Worm (Caenorhabditis elegans) whole organism, young adult: ENCODE results near the gene orc-4.
A peak's percentile ranks its signal among the peaks of the same experiment; 100 is the strongest.

Experiments used
- B0336.3 ChIP-seq: fragments of 200-800 bp; sonication (Bioruptor generic); IDR thresholded peaks from 2 replicates; pipeline ENCODE4 v1.3.6; 2022; ENCODE audit warnings: missing genetic modification characterization, missing compliant biosample characterization
- C06A6.2 ChIP-seq: fragments of 200-800 bp; sonication (Bioruptor generic); conservative IDR thresholded peaks from 2 replicates; pipeline ENCODE4 v1.3.6; 2022; ENCODE audit warnings: missing genetic modification characterization, missing compliant biosample characterization
- F22D6.2 ChIP-seq: sonication (generic microtip); optimal IDR thresholded peaks from 2 replicates; lab custom pipeline; 2016; ENCODE audit warnings: mild to moderate bottlenecking, missing genetic modification characterization, missing compliant biosample characterization
- F33H1.4 ChIP-seq: fragments of 200-800 bp; sonication (Bioruptor generic); IDR thresholded peaks from 2 replicates; pipeline ENCODE4 v1.3.6; 2022; ENCODE audit warnings: missing genetic modification reagents, missing genetic modification characterization, missing compliant biosample characterization
- F57A8.1 ChIP-seq: fragments of 200-800 bp; sonication (Bioruptor generic); optimal IDR thresholded peaks from 2 replicates; lab custom pipeline; 2018; ENCODE audit warnings: mild to moderate bottlenecking, missing genetic modification characterization, moderate library complexity, missing compliant biosample characterization
- K12H6.12 ChIP-seq: fragments of 200-800 bp; sonication (Bioruptor generic); optimal IDR thresholded peaks from 2 replicates; lab custom pipeline; 2018; ENCODE audit warnings: mild to moderate bottlenecking, missing genetic modification characterization, missing compliant biosample characterization
- Y53F4B.3 ChIP-seq: fragments of 200-800 bp; sonication (Bioruptor generic); IDR thresholded peaks from 2 replicates; pipeline ENCODE4 v1.3.6; 2022; ENCODE audit warnings: missing genetic modification reagents, missing genetic modification characterization, missing compliant biosample characterization
- Y79H2A.3 ChIP-seq: fragments of 200-800 bp; sonication (Bioruptor generic); conservative IDR thresholded peaks from 2 replicates; pipeline ENCODE4 v1.3.6; 2022; ENCODE audit warnings: missing genetic modification reagents, missing genetic modification characterization, missing compliant biosample characterization
- ZK185.1 ChIP-seq: sonication (generic microtip); optimal IDR thresholded peaks from 2 replicates; lab custom pipeline; 2016; ENCODE audit warnings: mild to moderate bottlenecking, missing genetic modification characterization, missing compliant biosample characterization; ENCODE audit not compliant: poor library complexity, severe bottlenecking
- attf-3 ChIP-seq: fragments of 200-800 bp; sonication (Bioruptor generic); conservative IDR thresholded peaks from 2 replicates; pipeline ENCODE4 v1.3.6; 2022; ENCODE audit warnings: missing genetic modification reagents, missing genetic modification characterization, missing compliant biosample characterization
- attf-5 ChIP-seq: fragments of 200-800 bp; sonication (Bioruptor generic); optimal IDR thresholded peaks from 2 replicates; lab custom pipeline; 2018; ENCODE audit warnings: mild to moderate bottlenecking, missing genetic modification characterization, missing compliant biosample characterization
- bed-2 ChIP-seq: fragments of 200-800 bp; sonication (Bioruptor generic); IDR thresholded peaks from 2 replicates; pipeline ENCODE4 v1.3.6; 2022; ENCODE audit warnings: missing genetic modification reagents, missing genetic modification characterization, missing compliant biosample characterization
- cebp-2 ChIP-seq: fragments of 200-800 bp; sonication (Bioruptor generic); IDR thresholded peaks from 2 replicates; pipeline ENCODE4 v1.3.6; 2022; ENCODE audit warnings: missing genetic modification characterization, missing compliant biosample characterization
- ceh-27 ChIP-seq: fragments of 200-800 bp; sonication (Bioruptor generic); optimal IDR thresholded peaks from 2 replicates; lab custom pipeline; 2018; ENCODE audit warnings: mild to moderate bottlenecking, missing genetic modification characterization, moderate library complexity, missing compliant biosample characterization
- dpff-1 ChIP-seq: sonication (generic microtip); optimal IDR thresholded peaks from 2 replicates; lab custom pipeline; 2017; ENCODE audit warnings: mild to moderate bottlenecking, missing genetic modification characterization, missing compliant biosample characterization
- egl-18 ChIP-seq: fragments of 200-800 bp; sonication (Bioruptor generic); IDR thresholded peaks from 2 replicates; pipeline ENCODE4 v1.3.6; 2022; ENCODE audit warnings: missing genetic modification reagents, missing genetic modification characterization, missing compliant biosample characterization
- egl-44 ChIP-seq: fragments of 200-800 bp; sonication (Bioruptor generic); IDR thresholded peaks from 2 replicates; pipeline ENCODE4 v1.3.6; 2022; ENCODE audit warnings: missing genetic modification reagents, missing genetic modification characterization, missing compliant biosample characterization
- ets-4 ChIP-seq: fragments of 200-800 bp; sonication (Bioruptor generic); optimal IDR thresholded peaks from 2 replicates; lab custom pipeline; 2018; ENCODE audit warnings: mild to moderate bottlenecking, missing genetic modification characterization, missing compliant biosample characterization
- hmg-1.2 ChIP-seq: fragments of 200-800 bp; sonication (Bioruptor generic); IDR thresholded peaks from 2 replicates; pipeline ENCODE4 v1.3.6; 2022; ENCODE audit warnings: missing genetic modification reagents, missing genetic modification characterization, missing compliant biosample characterization
- hmg-20 ChIP-seq: fragments of 200-800 bp; sonication (Bioruptor generic); IDR thresholded peaks from 2 replicates; pipeline ENCODE4 v1.3.6; 2022; ENCODE audit warnings: missing genetic modification reagents, missing genetic modification characterization, missing compliant biosample characterization
- hsf-1 ChIP-seq: fragments of 200-800 bp; sonication (Bioruptor generic); IDR thresholded peaks from 2 replicates; pipeline ENCODE4 v1.3.6; 2022; ENCODE audit warnings: missing genetic modification reagents, missing genetic modification characterization, missing compliant biosample characterization
- let-607 ChIP-seq, 2 experiments: fragments of 200-800 bp in 1 of 2; sonication (Bioruptor generic) in 1 of 2; sonication (generic microtip) in 1 of 2; optimal IDR thresholded peaks; 2 replicates each; lab custom pipeline; 2016 to 2018; ENCODE audit warnings: mild to moderate bottlenecking in 2 of 2, missing compliant biosample characterization in 2 of 2, missing genetic modification characterization in 2 of 2, moderate library complexity in 2 of 2, missing genotype in 1 of 2
- lin-35 ChIP-seq, 3 experiments: fragments of 150-350 bp in 2 of 3; sonication (generic microtip) in 1 of 3; optimal IDR thresholded peaks; 2 replicates each; lab custom pipeline; 2014 to 2018; ENCODE audit warnings: missing biosample characterization in 3 of 3, missing genetic modification characterization in 3 of 3, missing genetic modification reagents in 3 of 3
- lin-40 ChIP-seq: sonication (generic microtip); optimal IDR thresholded peaks from 2 replicates; lab custom pipeline; 2016; ENCODE audit warnings: missing genetic modification characterization, mild to moderate bottlenecking, missing compliant biosample characterization, missing genotype, missing genetic modification reagents
- nfyb-1 ChIP-seq: fragments of 200-800 bp; sonication (Bioruptor generic); IDR thresholded peaks from 2 replicates; pipeline ENCODE4 v1.3.6; 2022; ENCODE audit warnings: missing genetic modification reagents, missing genetic modification characterization, missing compliant biosample characterization
- nhr-120 ChIP-seq: fragments of 200-800 bp; sonication (Bioruptor generic); IDR thresholded peaks from 2 replicates; pipeline ENCODE4 v1.3.6; 2022; ENCODE audit warnings: missing genetic modification characterization, missing compliant biosample characterization
- nhr-27 ChIP-seq: fragments of 200-800 bp; sonication (Bioruptor generic); optimal IDR thresholded peaks from 2 replicates; lab custom pipeline; 2018; ENCODE audit warnings: mild to moderate bottlenecking, missing genetic modification characterization, moderate library complexity, missing compliant biosample characterization
- nhr-80 ChIP-seq: sonication (generic microtip); optimal IDR thresholded peaks from 2 replicates; lab custom pipeline; 2016; ENCODE audit warnings: missing genetic modification characterization, missing compliant biosample characterization
- nhr-90 ChIP-seq: sonication (generic microtip); optimal IDR thresholded peaks from 2 replicates; lab custom pipeline; 2016; ENCODE audit warnings: missing genotype, mild to moderate bottlenecking, missing genetic modification characterization, missing compliant biosample characterization
- pha-4 ChIP-seq: fragments of 150-350 bp; sonication (generic microtip); optimal IDR thresholded peaks from 2 replicates; lab custom pipeline; 2014; ENCODE audit warnings: missing biosample characterization, missing genetic modification reagents, missing genetic modification characterization
- rec-8 ChIP-seq, 2 experiments: sonication (generic microtip); optimal IDR thresholded peaks; 2 replicates each; lab custom pipeline; 2016; ENCODE audit warnings: mild to moderate bottlenecking in 2 of 2, missing genetic modification characterization in 2 of 2, missing genetic modification reagents in 2 of 2, missing genotype in 2 of 2, missing biosample characterization in 1 of 2, missing compliant biosample characterization in 1 of 2, moderate library complexity in 1 of 2
- snpc-3.4 ChIP-seq: sonication (generic microtip); optimal IDR thresholded peaks from 2 replicates; lab custom pipeline; 2017; ENCODE audit warnings: missing genetic modification characterization, mild to moderate bottlenecking, missing compliant biosample characterization, antibody characterized with exemption, moderate library complexity, missing genotype, missing genetic modification reagents
- somi-1 ChIP-seq: fragments of 200-800 bp; sonication (Bioruptor generic); optimal IDR thresholded peaks from 2 replicates; lab custom pipeline; 2018; ENCODE audit warnings: mild to moderate bottlenecking, missing genetic modification characterization, missing compliant biosample characterization
- tbx-9 ChIP-seq: sonication (generic microtip); optimal IDR thresholded peaks from 2 replicates; lab custom pipeline; 2016; ENCODE audit warnings: borderline replicate concordance, missing genetic modification characterization, inconsistent platforms, missing compliant biosample characterization
- xnd-1 ChIP-seq: sonication (generic microtip); optimal IDR thresholded peaks from 2 replicates; lab custom pipeline; 2016; ENCODE audit warnings: missing genotype, missing genetic modification reagents, missing genetic modification characterization, missing compliant biosample characterization
- zfh-2 ChIP-seq: fragments of 200-800 bp; sonication (Bioruptor generic); conservative IDR thresholded peaks from 2 replicates; pipeline ENCODE4 v1.3.6; 2022; ENCODE audit warnings: missing genetic modification reagents, missing genetic modification characterization, missing compliant biosample characterization

Gene orc-4

DNA sequence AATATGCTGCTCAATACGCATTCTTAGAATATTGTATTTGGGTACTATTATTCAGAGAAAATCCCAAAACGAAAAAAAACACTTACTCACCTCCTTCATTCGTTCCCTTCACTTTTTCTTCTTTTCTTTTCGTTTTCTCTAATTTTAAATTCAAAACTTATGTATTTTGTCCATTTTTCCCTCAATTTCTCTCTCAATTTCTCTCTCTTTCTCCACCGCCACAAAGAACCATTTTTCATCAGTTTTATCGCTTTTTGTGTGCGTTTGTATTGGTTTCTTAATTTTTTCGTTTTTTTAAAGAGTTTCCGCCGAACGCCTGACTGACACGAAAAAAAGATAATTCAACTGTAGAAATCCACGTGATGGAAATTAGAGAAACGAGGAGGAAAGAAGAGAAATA lies 8.7 kb downstream of the orc-4 start, which contains the start of gene cnt-2:
Gene cnt-2, plus strand, starts transcription at position 301 of the 400 bp plus-strand sequence.
- TF ChIP-seq ets-4 (GFP tag; lab: Kevin White, UChicago) (no peak), bed-2 (GFP tag; lab: Robert Waterston, UW) (no peak), ZK185.1 (no peak), hmg-1.2 (no peak), hmg-20 (no peak), hsf-1 (GFP tag; lab: Robert Waterston, UW) (no peak), K12H6.12 (no peak), F57A8.1 (GFP tag; lab: Kevin White, UChicago) (no peak), egl-18 (GFP tag; lab: Robert Waterston, UW) (no peak), rec-8 (tag; optimal IDR thresholded peaks at IDR 0.05; lab: Kevin White, UChicago) (no peak), lin-40 (tag; lab: Kevin White, UChicago) (no peak), Y79H2A.3 (GFP tag; lab: Robert Waterston, UW) (no peak), xnd-1 (tag; lab: Kevin White, UChicago) (no peak), F33H1.4 (no peak), snpc-3.4 (tag; lab: Kevin White, UChicago) (no peak)

DNA sequence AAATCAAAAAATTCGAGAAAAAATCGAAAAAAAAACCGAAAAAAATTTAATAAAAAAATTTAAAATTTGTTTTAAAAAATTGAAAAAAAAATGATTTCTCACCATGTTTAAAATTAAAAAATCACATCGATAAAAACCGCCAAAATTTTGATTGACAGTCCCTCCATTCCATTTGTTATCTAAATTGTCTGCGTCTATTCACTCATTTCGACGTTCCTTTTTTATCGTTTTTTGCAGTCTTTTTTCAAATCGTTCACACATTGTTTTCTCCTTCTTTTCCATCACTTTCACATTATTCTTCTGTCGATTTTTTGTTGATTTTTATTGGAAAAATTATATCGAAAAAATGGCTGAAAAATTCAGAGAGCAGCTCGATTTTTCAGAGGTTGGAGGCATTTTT lies 10.1 kb downstream of the orc-4 start:
- TF ChIP-seq let-607 (tag; optimal IDR thresholded peaks at IDR 0.05; lab: Kevin White, UChicago) (peak; percentile 67 to 85), nhr-80 (tag; lab: Kevin White, UChicago) (peak; percentile 60), Y53F4B.3 (GFP tag; lab: Robert Waterston, UW) (no peak)

DNA sequence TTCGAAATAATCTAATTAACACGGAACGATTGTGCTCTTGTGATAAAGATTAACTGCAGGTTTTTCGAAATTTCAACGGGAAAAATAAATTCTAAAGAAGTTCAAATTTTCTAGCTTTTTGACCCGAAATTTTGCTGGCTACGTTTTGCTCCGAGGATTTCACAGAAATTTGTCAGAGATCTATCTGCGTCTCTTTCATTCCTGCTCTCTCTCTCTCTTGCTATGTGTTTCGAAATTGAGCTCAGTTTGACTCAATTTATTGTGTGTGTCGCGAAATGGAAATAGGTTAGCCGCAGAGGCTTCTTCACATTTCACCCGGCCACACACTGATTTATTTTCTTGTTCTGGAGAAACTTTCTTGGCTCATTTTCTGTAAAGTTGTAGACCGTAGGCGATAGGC lies 11.7 kb downstream of the orc-4 start:
- TF ChIP-seq nhr-27 (tag; lab: Kevin White, UChicago) (no peak), zfh-2 (no peak), F57A8.1 (GFP tag; lab: Kevin White, UChicago) (no peak), attf-5 (GFP tag; lab: Kevin White, UChicago) (no peak), ceh-27 (GFP tag; lab: Kevin White, UChicago) (no peak), tbx-9 (no peak), B0336.3 (no peak), egl-44 (GFP tag; lab: Robert Waterston, UW) (no peak), F22D6.2 (no peak), C06A6.2 (GFP tag; lab: Robert Waterston, UW) (no peak), attf-3 (no peak)

DNA sequence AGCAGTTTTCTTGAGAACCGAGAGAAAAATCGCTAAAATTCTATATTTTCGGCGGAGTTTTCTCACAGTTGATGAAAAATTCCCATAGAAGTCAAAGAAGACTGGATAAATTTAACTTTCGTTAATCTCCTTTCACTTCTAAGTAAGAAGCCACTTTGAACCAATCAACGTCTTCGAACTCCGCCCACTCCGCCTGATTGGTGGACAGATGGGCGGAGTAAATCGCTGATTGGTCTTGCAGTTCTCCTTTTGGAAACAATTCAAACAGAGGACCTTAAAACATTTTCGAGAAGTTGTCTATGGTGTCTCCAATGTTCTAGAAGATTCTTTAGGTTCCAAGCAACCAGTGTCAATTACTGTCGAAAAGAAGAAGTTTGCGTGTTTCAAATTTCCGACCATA lies 12.4 kb downstream of the orc-4 start:
- no peak for TF ChIP-seq nhr-120 (GFP tag; lab: Robert Waterston, UW)
- TF ChIP-seq pha-4 (tag; lab: Kevin White, UChicago) = no peak
- TF ChIP-seq cebp-2 (GFP tag; lab: Robert Waterston, UW) = no peak
- no peak for TF ChIP-seq lin-35 (GFP tag; optimal IDR thresholded peaks at IDR 0.05; lab: Kevin White, UChicago)
- no peak for TF ChIP-seq nhr-27 (tag; lab: Kevin White, UChicago)
- no peak for TF ChIP-seq nhr-90 (tag; lab: Kevin White, UChicago)
- TF ChIP-seq K12H6.12 = no peak
- no peak for TF ChIP-seq somi-1
- no peak for TF ChIP-seq nfyb-1
- TF ChIP-seq dpff-1 = no peak
